Worm (Caenorhabditis elegans): Measurements from ENCODE around the gene gmn-1.

- no peak for TF ChIP-seq ama-1 (optimal IDR thresholded peaks at IDR 0.05)
- TF ChIP-seq F13C5.2 (tag; optimal IDR thresholded peaks at IDR 0.05) = no peak
Observed at ce11 chrIII:12233493-12233892, 8.4 kb upstream of the gmn-1 start.

Data from whole organism, early embryonic.